Fruit fly (Drosophila melanogaster) whole organism, embryonic: ENCODE data around the gene CG11593.
A peak's percentile ranks its signal among the peaks of the same experiment; 100 is the strongest.

Experiments used
- C15 ChIP-seq: fragments of 200-800 bp; sonication (Bioruptor generic); IDR thresholded peaks from 3 replicates; pipeline ENCODE4 v1.3.6; 2022; ENCODE audit warnings: missing biosample characterization, missing genetic modification characterization
- CG10321 ChIP-seq: fragments of 200-800 bp; sonication (Bioruptor generic); IDR thresholded peaks from 2 replicates; pipeline ENCODE4 v1.3.6; 2022; ENCODE audit warnings: missing biosample characterization, missing genetic modification characterization
- CG11247 ChIP-seq: fragments of 200-800 bp; sonication (Bioruptor generic); IDR thresholded peaks from 2 replicates; pipeline ENCODE4 v1.3.6; 2022; ENCODE audit warnings: missing biosample characterization, missing genetic modification characterization
- CG12769 ChIP-seq: fragments of 200-800 bp; sonication (Bioruptor generic); optimal IDR thresholded peaks from 2 replicates; lab custom pipeline; 2019; ENCODE audit warnings: missing biosample characterization, mild to moderate bottlenecking, missing genetic modification characterization, moderate library complexity
- CG15011 ChIP-seq: fragments of 200-800 bp; sonication (Bioruptor generic); optimal IDR thresholded peaks from 3 replicates; lab custom pipeline; 2018; ENCODE audit warnings: missing biosample characterization, mild to moderate bottlenecking, missing genetic modification characterization
- CG16863 ChIP-seq: fragments of 200-800 bp; sonication (Bioruptor generic); optimal IDR thresholded peaks from 3 replicates; lab custom pipeline; 2016; ENCODE audit warnings: missing biosample characterization, missing genetic modification characterization
- CG17361 ChIP-seq: fragments of 200-800 bp; sonication (Bioruptor generic); IDR thresholded peaks from 3 replicates; pipeline ENCODE4 v1.3.6; 2022; ENCODE audit warnings: missing biosample characterization, missing genetic modification characterization
- CG18476 ChIP-seq: fragments of 200-800 bp; sonication (Bioruptor generic); optimal IDR thresholded peaks from 2 replicates; lab custom pipeline; 2016; ENCODE audit warnings: missing biosample characterization, mild to moderate bottlenecking, missing genetic modification characterization
- CG31388 ChIP-seq: fragments of 200-800 bp; sonication (Bioruptor generic); optimal IDR thresholded peaks from 2 replicates; lab custom pipeline; 2016; ENCODE audit warnings: missing biosample characterization, missing genetic modification characterization
- CG3407 ChIP-seq: fragments of 200-800 bp; sonication (Bioruptor generic); optimal IDR thresholded peaks from 2 replicates; lab custom pipeline; 2018; ENCODE audit warnings: missing biosample characterization, mild to moderate bottlenecking, missing genetic modification characterization
- CG4404 ChIP-seq: fragments of 200-800 bp; sonication (Bioruptor generic); IDR thresholded peaks from 2 replicates; pipeline ENCODE4 v1.3.6; 2022; ENCODE audit warnings: missing biosample characterization, missing genetic modification characterization
- CG4730 ChIP-seq: fragments of 200-800 bp; sonication (Bioruptor generic); IDR thresholded peaks from 2 replicates; pipeline ENCODE4 v1.3.6; 2022; ENCODE audit warnings: missing biosample characterization, missing genetic modification characterization
- CG4820 ChIP-seq: fragments of 200-800 bp; sonication (Bioruptor generic); optimal IDR thresholded peaks from 3 replicates; lab custom pipeline; 2016; ENCODE audit warnings: missing biosample characterization, missing genetic modification characterization
- CG6689 ChIP-seq: fragments of 200-800 bp; sonication (Bioruptor generic); IDR thresholded peaks from 2 replicates; pipeline ENCODE4 v1.3.6; 2022; ENCODE audit warnings: missing biosample characterization, missing genetic modification characterization
- CG7987 ChIP-seq: fragments of 200-800 bp; sonication (Bioruptor generic); optimal IDR thresholded peaks from 2 replicates; lab custom pipeline; 2018; ENCODE audit warnings: missing biosample characterization, mild to moderate bottlenecking, missing genetic modification characterization, moderate library complexity
- CoRest ChIP-seq: fragments of 200-800 bp; sonication (Bioruptor generic); optimal IDR thresholded peaks from 3 replicates; lab custom pipeline; 2018; ENCODE audit warnings: missing biosample characterization, mild to moderate bottlenecking, missing genetic modification characterization, moderate library complexity
- Dad ChIP-seq: fragments of 200-800 bp; sonication (Bioruptor generic); optimal IDR thresholded peaks from 3 replicates; lab custom pipeline; 2016; ENCODE audit warnings: missing biosample characterization, missing genetic modification characterization
- Deaf1 ChIP-seq: fragments of 200-800 bp; optimal IDR thresholded peaks from 3 replicates; lab custom pipeline; 2019; ENCODE audit warnings: missing biosample characterization, mild to moderate bottlenecking, missing genetic modification characterization, moderate library complexity
- Doc3 ChIP-seq: fragments of 200-800 bp; sonication (Bioruptor generic); IDR thresholded peaks from 3 replicates; pipeline ENCODE4 v1.3.6; 2022; ENCODE audit warnings: missing biosample characterization, missing genetic modification characterization; ENCODE audit not compliant: partially characterized antibody
- Drgx ChIP-seq: fragments of 200-800 bp; sonication (Bioruptor generic); IDR thresholded peaks from 2 replicates; pipeline ENCODE4 v1.3.6; 2022; ENCODE audit warnings: missing biosample characterization, missing genetic modification characterization
- Elba2 ChIP-seq: fragments of 200-800 bp; sonication (Bioruptor generic); optimal IDR thresholded peaks from 3 replicates; lab custom pipeline; 2016; ENCODE audit warnings: missing biosample characterization, missing genetic modification characterization
- HHEX ChIP-seq: fragments of 200-800 bp; sonication (Bioruptor generic); optimal IDR thresholded peaks from 3 replicates; lab custom pipeline; 2017; ENCODE audit warnings: missing biosample characterization, mild to moderate bottlenecking, missing genetic modification characterization, missing genetic modification reagents
- HLH54F ChIP-seq: fragments of 200-800 bp; sonication (Bioruptor generic); optimal IDR thresholded peaks from 3 replicates; lab custom pipeline; 2016; ENCODE audit warnings: missing biosample characterization, missing genetic modification characterization
- HmgD ChIP-seq: fragments of 200-800 bp; sonication (Bioruptor generic); optimal IDR thresholded peaks from 3 replicates; lab custom pipeline; 2016; ENCODE audit warnings: missing biosample characterization, missing genetic modification characterization
- Lhr ChIP-seq: fragments of 200-800 bp; sonication (Bioruptor generic); optimal IDR thresholded peaks from 3 replicates; lab custom pipeline; 2017; ENCODE audit warnings: mild to moderate bottlenecking, missing biosample characterization, missing genetic modification reagents, missing genetic modification characterization
- Mes4 ChIP-seq: fragments of 200-800 bp; sonication (Bioruptor generic); optimal IDR thresholded peaks from 2 replicates; lab custom pipeline; 2016; ENCODE audit warnings: missing biosample characterization, missing genetic modification characterization
- Neu2 ChIP-seq: fragments of 200-800 bp; sonication (Bioruptor generic); optimal IDR thresholded peaks from 3 replicates; lab custom pipeline; 2016; ENCODE audit warnings: missing biosample characterization, missing genetic modification characterization, borderline replicate concordance
- Opbp ChIP-seq: fragments of 200-800 bp; sonication (Bioruptor generic); IDR thresholded peaks from 3 replicates; pipeline ENCODE4 v1.3.6; 2022; ENCODE audit warnings: missing biosample characterization, missing genetic modification characterization; ENCODE audit not compliant: partially characterized antibody
- Optix ChIP-seq: fragments of 200-800 bp; sonication (Bioruptor generic); IDR thresholded peaks from 3 replicates; pipeline ENCODE4 v1.3.6; 2022; ENCODE audit warnings: missing biosample characterization, missing genetic modification characterization
- Ravus ChIP-seq: fragments of 200-800 bp; sonication (Bioruptor generic); IDR thresholded peaks from 2 replicates; pipeline ENCODE4 v1.3.6; 2022; ENCODE audit warnings: missing biosample characterization, missing genetic modification characterization
- Rx ChIP-seq: fragments of 200-800 bp; sonication (Bioruptor generic); IDR thresholded peaks from 2 replicates; pipeline ENCODE4 v1.3.6; 2022; ENCODE audit warnings: missing biosample characterization, missing genetic modification characterization
- Stat92E ChIP-seq, 3 experiments: fragments of >200 bp in 2 of 3; fragments of 200-800 bp in 1 of 3; sonication (Bioruptor generic) in 1 of 3; optimal IDR thresholded peaks; 2 replicates each; lab custom pipeline; 2017 to 2019; ENCODE audit warnings: missing biosample characterization in 3 of 3, missing genetic modification characterization in 3 of 3, mild to moderate bottlenecking in 1 of 3, moderate library complexity in 1 of 3
- ac ChIP-seq: fragments of 200-800 bp; sonication (Bioruptor generic); optimal IDR thresholded peaks from 3 replicates; lab custom pipeline; 2017; ENCODE audit warnings: missing biosample characterization, mild to moderate bottlenecking, missing genetic modification characterization
- ara ChIP-seq: fragments of 200-800 bp; sonication (Bioruptor generic); IDR thresholded peaks from 2 replicates; pipeline ENCODE4 v1.3.6; 2022; ENCODE audit warnings: missing biosample characterization, missing genetic modification characterization
- ash1 ChIP-seq: fragments of 200-800 bp; sonication (Bioruptor generic); optimal IDR thresholded peaks from 2 replicates; lab custom pipeline; 2018; ENCODE audit warnings: missing biosample characterization, mild to moderate bottlenecking, missing genetic modification characterization
- bowl ChIP-seq: fragments of 200-800 bp; sonication (Bioruptor generic); IDR thresholded peaks from 2 replicates; pipeline ENCODE4 v1.3.6; 2022; ENCODE audit warnings: missing biosample characterization, missing genetic modification characterization
- crol ChIP-seq: fragments of 200-800 bp; sonication (Bioruptor generic); IDR thresholded peaks from 2 replicates; pipeline ENCODE4 v1.3.6; 2022; ENCODE audit warnings: missing biosample characterization, missing genetic modification characterization
- crp ChIP-seq, 2 experiments: fragments of 200-800 bp; sonication (Bioruptor generic); optimal IDR thresholded peaks; 2 replicates in 1 of 2; 3 replicates in 1 of 2; lab custom pipeline; 2017; ENCODE audit warnings: missing biosample characterization in 2 of 2, missing genetic modification characterization in 2 of 2, mild to moderate bottlenecking in 1 of 2, moderate library complexity in 1 of 2
- grau ChIP-seq: fragments of 200-800 bp; optimal IDR thresholded peaks from 3 replicates; lab custom pipeline; 2019; ENCODE audit warnings: missing biosample characterization, mild to moderate bottlenecking, missing genetic modification characterization, moderate library complexity
- lilli ChIP-seq: fragments of 200-800 bp; sonication (Bioruptor generic); optimal IDR thresholded peaks from 3 replicates; lab custom pipeline; 2016; ENCODE audit warnings: missing biosample characterization, missing genetic modification characterization
- maf-S ChIP-seq: fragments of 200-800 bp; sonication (Bioruptor generic); optimal IDR thresholded peaks from 2 replicates; lab custom pipeline; 2016; ENCODE audit warnings: missing biosample characterization, missing genetic modification characterization
- pan ChIP-seq, 4 experiments: fragments of >200 bp in 3 of 4; fragments of 200-800 bp in 1 of 4; sonication (Bioruptor generic) in 1 of 4; optimal IDR thresholded peaks in 3 of 4; IDR thresholded peaks in 1 of 4; 2 replicates each; pipeline versions ENCODE4 v1.3.6 to Lab custom; 2017 to 2022; ENCODE audit warnings: missing biosample characterization in 2 of 4, missing genetic modification characterization in 2 of 4, mixed read lengths in 1 of 4
- row ChIP-seq: fragments of 200-800 bp; sonication (Bioruptor generic); IDR thresholded peaks from 3 replicates; pipeline ENCODE4 v1.3.6; 2022; ENCODE audit warnings: missing biosample characterization, missing genetic modification characterization
- stwl ChIP-seq: fragments of 200-800 bp; sonication (Bioruptor generic); optimal IDR thresholded peaks from 3 replicates; lab custom pipeline; 2018; ENCODE audit warnings: missing biosample characterization, mild to moderate bottlenecking, missing genetic modification characterization, moderate library complexity
- tin ChIP-seq: fragments of 200-800 bp; sonication (Bioruptor generic); optimal IDR thresholded peaks from 3 replicates; lab custom pipeline; 2016; ENCODE audit warnings: missing biosample characterization, missing genetic modification characterization
- trh ChIP-seq: fragments of 200-800 bp; sonication (Bioruptor generic); optimal IDR thresholded peaks from 2 replicates; lab custom pipeline; 2016; ENCODE audit warnings: missing biosample characterization, missing genetic modification characterization

Gene CG11593

dm6 chr3L:4070221-4070995 lies 30.1 kb upstream of the CG11593 start (continued):
- TF ChIP-seq Mes4 (GFP tag; lab: Kevin White, UChicago) = peak; percentile 79
- peak; percentile 90 for TF ChIP-seq Optix (GFP tag; lab: Robert Waterston, UW)
- peak; percentile 93 for TF ChIP-seq lilli (GFP tag; lab: Kevin White, UChicago)
- TF ChIP-seq grau (tag; lab: Kevin White, UChicago) = peak; percentile 85
- TF ChIP-seq Opbp (GFP tag; lab: Robert Waterston, UW) = no peak
- TF ChIP-seq ara (GFP tag; lab: Robert Waterston, UW) = peak; percentile 88
- TF ChIP-seq C15 = peak; percentile 86
- peak; percentile 53 for TF ChIP-seq CG31388 (GFP tag; lab: Kevin White, UChicago)
- peak; percentile 81 for TF ChIP-seq HmgD (GFP tag; lab: Kevin White, UChicago)
- TF ChIP-seq crol (GFP tag; lab: Robert Waterston, UW) = peak; percentile 88
- TF ChIP-seq tin (GFP tag; lab: Kevin White, UChicago) = peak; percentile 70
- TF ChIP-seq CG4730 (GFP tag; lab: Robert Waterston, UW) = peak; percentile 90
- TF ChIP-seq CG16863 (GFP tag; lab: Kevin White, UChicago) = peak; percentile 88
- peak; percentile 85 for TF ChIP-seq Ravus (GFP tag; lab: Robert Waterston, UW)

dm6 chr3L:4069069-4069468 lies 28.8 kb upstream of the CG11593 start, which contains the start of gene CG32259:
CG32259 (plus strand) TSS chr3L:4069369.
- TF ChIP-seq stwl (peak; percentile 84), CG6689 (no peak)

- TF ChIP-seq Rx (GFP tag; lab: Robert Waterston, UW) (no peak), crp (GFP tag; optimal IDR thresholded peaks at IDR 0.05; lab: Kevin White, UChicago) (no peak), row (no peak), Deaf1 (peak; percentile 58), CG12769 (no peak), maf-S (no peak), pan (optimal IDR thresholded peaks at IDR 0.05; lab: Kevin White, UChicago) (no peak), pan (GFP tag; optimal IDR thresholded peaks at IDR 0.05 in 1 of 2, IDR thresholded peaks at IDR 0.05 in 1 of 2) (no peak), Stat92E (GFP tag; optimal IDR thresholded peaks at IDR 0.05; lab: Kevin White, UChicago) (no peak), lilli (GFP tag; lab: Kevin White, UChicago) (no peak), CG3407 (GFP tag; lab: Kevin White, UChicago) (no peak), CG18476 (GFP tag; lab: Kevin White, UChicago) (no peak), Elba2 (GFP tag; lab: Kevin White, UChicago) (no peak), CG4820 (GFP tag; lab: Kevin White, UChicago) (no peak), Dad (GFP tag; lab: Kevin White, UChicago) (no peak), HLH54F (GFP tag; lab: Kevin White, UChicago) (no peak), Neu2 (no peak), CG10321 (GFP tag; lab: Robert Waterston, UW) (no peak), ash1 (GFP tag; lab: Kevin White, UChicago) (no peak), CG7987 (no peak), CG11247 (GFP tag; lab: Robert Waterston, UW) (no peak), bowl (GFP tag; lab: Robert Waterston, UW) (no peak), CG4404 (GFP tag; lab: Robert Waterston, UW) (no peak), Doc3 (no peak), HHEX (GFP tag; lab: Kevin White, UChicago) (no peak), trh (no peak), Lhr (GFP tag; lab: Kevin White, UChicago) (no peak), CG17361 (no peak), Drgx (peak; percentile 35; the same call in 1 of the 2 replicates), ac (GFP tag; lab: Kevin White, UChicago) (no peak), CoRest (tag; lab: Kevin White, UChicago) (no peak), CG15011 (GFP tag; lab: Kevin White, UChicago) (no peak)
These were observed 28.1 kb upstream of the CG11593 start for dm6 chr3L:4068368-4068767.
